Fruit fly (Drosophila melanogaster) whole organism, embryonic: Measurements from ENCODE around the gene ninaD.
A peak's percentile ranks its signal among the peaks of the same experiment; 100 is the strongest.

Experiments used
- Atf6 ChIP-seq: fragments of 200-800 bp; sonication (Bioruptor generic); IDR thresholded peaks from 2 replicates; pipeline ENCODE4 v1.3.6; 2022; ENCODE audit warnings: missing biosample characterization, missing genetic modification characterization
- CG10431 ChIP-seq: fragments of 200-800 bp; sonication (Bioruptor generic); optimal IDR thresholded peaks from 3 replicates; lab custom pipeline; 2018; ENCODE audit warnings: missing biosample characterization, mild to moderate bottlenecking, missing genetic modification characterization
- CG10543 ChIP-seq: fragments of 200-800 bp; sonication (Bioruptor generic); optimal IDR thresholded peaks from 3 replicates; lab custom pipeline; 2017; ENCODE audit warnings: missing biosample characterization, mild to moderate bottlenecking, missing genetic modification characterization, moderate library complexity
- CG10979 ChIP-seq: fragments of 200-800 bp; sonication (Bioruptor generic); optimal IDR thresholded peaks from 2 replicates; lab custom pipeline; 2018; ENCODE audit warnings: missing biosample characterization, mild to moderate bottlenecking, missing genetic modification characterization, moderate library complexity
- CG13624 ChIP-seq: fragments of 200-800 bp; sonication (Bioruptor generic); optimal IDR thresholded peaks from 2 replicates; lab custom pipeline; 2016; ENCODE audit warnings: missing biosample characterization, missing genetic modification characterization
- CG2199 ChIP-seq: fragments of 200-800 bp; sonication (Bioruptor generic); IDR thresholded peaks from 3 replicates; pipeline ENCODE4 v1.3.6; 2022; ENCODE audit warnings: missing biosample characterization, missing genetic modification characterization
- CG30403 ChIP-seq: fragments of 200-800 bp; sonication (Bioruptor generic); optimal IDR thresholded peaks from 3 replicates; lab custom pipeline; 2016; ENCODE audit warnings: missing biosample characterization, missing genetic modification characterization
- CG32767 ChIP-seq: fragments of 200-800 bp; sonication (Bioruptor generic); IDR thresholded peaks from 2 replicates; pipeline ENCODE4 v1.3.6; 2022; ENCODE audit warnings: missing biosample characterization, missing genetic modification characterization
- CG3995 ChIP-seq: fragments of 200-800 bp; sonication (Bioruptor generic); optimal IDR thresholded peaks from 3 replicates; lab custom pipeline; 2016; ENCODE audit warnings: missing biosample characterization, missing genetic modification characterization
- CG5245 ChIP-seq: fragments of 200-800 bp; sonication (Bioruptor generic); optimal IDR thresholded peaks from 3 replicates; lab custom pipeline; 2016; ENCODE audit warnings: missing biosample characterization, missing genetic modification characterization
- CG6254 ChIP-seq: fragments of 200-800 bp; sonication (Bioruptor generic); optimal IDR thresholded peaks from 3 replicates; lab custom pipeline; 2017; ENCODE audit warnings: mild to moderate bottlenecking, missing biosample characterization, missing genetic modification reagents, missing genetic modification characterization
- CG6791 ChIP-seq: fragments of 200-800 bp; sonication (Bioruptor generic); IDR thresholded peaks from 3 replicates; pipeline ENCODE4 v1.3.6; 2022; ENCODE audit warnings: missing biosample characterization, missing genetic modification characterization; ENCODE audit not compliant: partially characterized antibody
- CG7372 ChIP-seq: fragments of 200-800 bp; sonication (Bioruptor generic); IDR thresholded peaks from 2 replicates; pipeline ENCODE4 v1.3.6; 2022; ENCODE audit warnings: missing biosample characterization, missing genetic modification characterization
- CG7786 ChIP-seq: fragments of 200-800 bp; sonication (Bioruptor generic); optimal IDR thresholded peaks from 2 replicates; lab custom pipeline; 2016; ENCODE audit warnings: missing biosample characterization, missing genetic modification characterization
- CG8924 ChIP-seq: fragments of 200-800 bp; optimal IDR thresholded peaks from 3 replicates; lab custom pipeline; 2019; ENCODE audit warnings: missing biosample characterization, mild to moderate bottlenecking, missing genetic modification characterization, moderate library complexity
- CkIIα-i1 ChIP-seq: fragments of 200-800 bp; sonication (Bioruptor generic); IDR thresholded peaks from 2 replicates; pipeline ENCODE4 v1.3.6; 2022; ENCODE audit warnings: missing biosample characterization, missing genetic modification characterization
- Dp ChIP-seq: fragments of 200-800 bp; sonication (Bioruptor generic); optimal IDR thresholded peaks from 2 replicates; lab custom pipeline; 2018; ENCODE audit warnings: missing biosample characterization, mild to moderate bottlenecking, missing genetic modification characterization, moderate library complexity
- Elba2 ChIP-seq: fragments of 200-800 bp; sonication (Bioruptor generic); optimal IDR thresholded peaks from 3 replicates; lab custom pipeline; 2016; ENCODE audit warnings: missing biosample characterization, missing genetic modification characterization
- Fer2 ChIP-seq: fragments of 200-800 bp; sonication (Bioruptor generic); optimal IDR thresholded peaks from 2 replicates; lab custom pipeline; 2018; ENCODE audit warnings: missing biosample characterization, mild to moderate bottlenecking, missing genetic modification characterization, moderate library complexity
- Hsf ChIP-seq: fragments of 200-800 bp; sonication (Bioruptor generic); optimal IDR thresholded peaks from 3 replicates; lab custom pipeline; 2016; ENCODE audit warnings: missing biosample characterization, missing genetic modification characterization
- Jarid2 ChIP-seq: fragments of 200-800 bp; sonication (Bioruptor generic); optimal IDR thresholded peaks from 3 replicates; lab custom pipeline; 2017; ENCODE audit warnings: mild to moderate bottlenecking, missing biosample characterization, missing genetic modification reagents, missing genetic modification characterization
- Mes4 ChIP-seq: fragments of 200-800 bp; sonication (Bioruptor generic); optimal IDR thresholded peaks from 2 replicates; lab custom pipeline; 2016; ENCODE audit warnings: missing biosample characterization, missing genetic modification characterization
- NfI ChIP-seq: fragments of 200-800 bp; sonication (Bioruptor generic); optimal IDR thresholded peaks from 3 replicates; lab custom pipeline; 2018; ENCODE audit warnings: missing biosample characterization, mild to moderate bottlenecking, missing genetic modification characterization, moderate library complexity
- Sox100B ChIP-seq: fragments of 200-800 bp; sonication (Bioruptor generic); optimal IDR thresholded peaks from 3 replicates; lab custom pipeline; 2018; ENCODE audit warnings: missing biosample characterization, mild to moderate bottlenecking, missing genetic modification characterization
- Sox102F ChIP-seq: fragments of 200-800 bp; sonication (Bioruptor generic); optimal IDR thresholded peaks from 2 replicates; lab custom pipeline; 2018; ENCODE audit warnings: missing biosample characterization, mild to moderate bottlenecking, missing genetic modification characterization, moderate library complexity
- TFAM ChIP-seq: fragments of 200-800 bp; sonication (Bioruptor generic); optimal IDR thresholded peaks from 2 replicates; lab custom pipeline; 2017; ENCODE audit warnings: missing biosample characterization, missing genetic modification characterization, inconsistent platforms
- Tbp ChIP-seq: fragments of >200 bp; optimal IDR thresholded peaks from 2 replicates; lab custom pipeline; 2018; ENCODE audit warnings: missing biosample characterization, missing genetic modification characterization
- Xrp1 ChIP-seq: fragments of 200-800 bp; sonication (Bioruptor generic); IDR thresholded peaks from 2 replicates; pipeline ENCODE4 v1.3.6; 2022; ENCODE audit warnings: missing biosample characterization, missing genetic modification characterization
- abd-A ChIP-seq: fragments of 200-800 bp; sonication (Bioruptor generic); optimal IDR thresholded peaks from 3 replicates; lab custom pipeline; 2019; ENCODE audit warnings: missing biosample characterization, mild to moderate bottlenecking, missing genetic modification characterization, moderate library complexity
- az2 ChIP-seq: fragments of 200-800 bp; sonication (Bioruptor generic); optimal IDR thresholded peaks from 3 replicates; lab custom pipeline; 2016; ENCODE audit warnings: missing biosample characterization, missing genetic modification characterization
- bigmax ChIP-seq: fragments of 200-800 bp; sonication (Bioruptor generic); optimal IDR thresholded peaks from 2 replicates; lab custom pipeline; 2018; ENCODE audit warnings: missing biosample characterization, mild to moderate bottlenecking, missing genetic modification characterization
- dmrt11E ChIP-seq: fragments of 200-800 bp; sonication (Bioruptor generic); optimal IDR thresholded peaks from 3 replicates; lab custom pipeline; 2018; ENCODE audit warnings: missing biosample characterization, mild to moderate bottlenecking, missing genetic modification characterization, moderate library complexity
- emc ChIP-seq: fragments of 200-800 bp; sonication (Bioruptor generic); optimal IDR thresholded peaks from 2 replicates; lab custom pipeline; 2016; ENCODE audit warnings: missing biosample characterization, missing genetic modification characterization
- eyg ChIP-seq: fragments of 200-800 bp; sonication (Bioruptor generic); optimal IDR thresholded peaks from 3 replicates; lab custom pipeline; 2016; ENCODE audit warnings: missing biosample characterization, missing genetic modification characterization
- fru ChIP-seq: fragments of >200 bp; optimal IDR thresholded peaks from 2 replicates; lab custom pipeline; 2017
- grau ChIP-seq: fragments of 200-800 bp; optimal IDR thresholded peaks from 3 replicates; lab custom pipeline; 2019; ENCODE audit warnings: missing biosample characterization, mild to moderate bottlenecking, missing genetic modification characterization, moderate library complexity
- gt ChIP-seq: fragments of 200-800 bp; sonication (Bioruptor generic); IDR thresholded peaks from 2 replicates; pipeline ENCODE4 v1.3.6; 2022; ENCODE audit warnings: missing biosample characterization, missing genetic modification characterization
- inv ChIP-seq: fragments of 200-800 bp; sonication (Bioruptor generic); IDR thresholded peaks from 2 replicates; pipeline ENCODE4 v1.3.6; 2022; ENCODE audit warnings: missing biosample characterization, missing genetic modification characterization; ENCODE audit not compliant: partially characterized antibody
- jing ChIP-seq: fragments of 200-800 bp; sonication (Bioruptor generic); optimal IDR thresholded peaks from 2 replicates; lab custom pipeline; 2018; ENCODE audit warnings: missing biosample characterization, mild to moderate bottlenecking, missing genetic modification characterization
- maf-S ChIP-seq: fragments of 200-800 bp; sonication (Bioruptor generic); optimal IDR thresholded peaks from 2 replicates; lab custom pipeline; 2016; ENCODE audit warnings: missing biosample characterization, missing genetic modification characterization
- mld ChIP-seq: fragments of 200-800 bp; sonication (Bioruptor generic); IDR thresholded peaks from 3 replicates; pipeline ENCODE4 v1.3.6; 2022; ENCODE audit warnings: missing biosample characterization, missing genetic modification characterization; ENCODE audit not compliant: partially characterized antibody
- nerfin-2 ChIP-seq: fragments of 200-800 bp; sonication (Bioruptor generic); IDR thresholded peaks from 2 replicates; pipeline ENCODE4 v1.3.6; 2022; ENCODE audit warnings: missing biosample characterization, missing genetic modification characterization; ENCODE audit not compliant: partially characterized antibody
- otp ChIP-seq: fragments of 200-800 bp; sonication (Bioruptor generic); IDR thresholded peaks from 3 replicates; pipeline ENCODE4, ENCODE4 v1.3.6; 2022; ENCODE audit warnings: missing biosample characterization, missing genetic modification characterization
- pnt ChIP-seq: fragments of 200-800 bp; sonication (Bioruptor generic); optimal IDR thresholded peaks from 3 replicates; lab custom pipeline; 2016; ENCODE audit warnings: missing biosample characterization, missing genetic modification characterization
- pum ChIP-seq: fragments of 200-800 bp; sonication (Bioruptor generic); optimal IDR thresholded peaks from 2 replicates; lab custom pipeline; 2016; ENCODE audit warnings: missing biosample characterization, missing genetic modification characterization
- repo ChIP-seq: fragments of 200-800 bp; sonication (Bioruptor generic); optimal IDR thresholded peaks from 2 replicates; lab custom pipeline; 2016; ENCODE audit warnings: missing biosample characterization, missing genetic modification characterization
- sens ChIP-seq: fragments of 200-800 bp; sonication (Bioruptor generic); peaks from one replicate; lab custom pipeline; 2016; ENCODE audit warnings: missing biosample characterization, missing genetic modification characterization
- seq ChIP-seq: fragments of 200-800 bp; sonication (Bioruptor generic); IDR thresholded peaks from 2 replicates; pipeline ENCODE4 v1.3.6; 2022; ENCODE audit warnings: missing biosample characterization, missing genetic modification characterization
- sqz ChIP-seq: fragments of 200-800 bp; sonication (Bioruptor generic); optimal IDR thresholded peaks from 3 replicates; lab custom pipeline; 2018; ENCODE audit warnings: missing biosample characterization, mild to moderate bottlenecking, missing genetic modification characterization
- zen ChIP-seq: fragments of 200-800 bp; sonication (Bioruptor generic); optimal IDR thresholded peaks from 3 replicates; lab custom pipeline; 2018; ENCODE audit warnings: missing biosample characterization, mild to moderate bottlenecking, missing genetic modification characterization, moderate library complexity

ninaD gene

dm6 chr2L:18121367-18122230 lies 40.2 kb downstream of the ninaD start (continued):
- TF ChIP-seq CG30403 (GFP tag; lab: Kevin White, UChicago) (peak; percentile 43), CG10543 (GFP tag; lab: Kevin White, UChicago) (no peak), pum (GFP tag; lab: Kevin White, UChicago) (peak; percentile 29), Sox100B (GFP tag; lab: Kevin White, UChicago) (peak; percentile 4), eyg (GFP tag; lab: Kevin White, UChicago) (no peak), nerfin-2 (no peak), pnt (peak; percentile 59), bigmax (GFP tag; lab: Kevin White, UChicago) (no peak), sens (peak; percentile 79), Jarid2 (GFP tag; lab: Kevin White, UChicago) (no peak), grau (tag; lab: Kevin White, UChicago) (peak; percentile 49), emc (GFP tag; lab: Kevin White, UChicago) (no peak), repo (no peak), Sox102F (GFP tag; lab: Kevin White, UChicago) (peak; percentile 54), TFAM (GFP tag; lab: Kevin White, UChicago) (no peak), Xrp1 (GFP tag; lab: Robert Waterston, UW) (peak; percentile 64), inv (GFP tag; lab: Robert Waterston, UW) (no peak), NfI (GFP tag; lab: Kevin White, UChicago) (peak; percentile 24), dmrt11E (tag; lab: Kevin White, UChicago) (no peak), CG5245 (GFP tag; lab: Kevin White, UChicago) (peak; percentile 43), CG6791 (GFP tag; lab: Robert Waterston, UW) (no peak), sqz (GFP tag; lab: Kevin White, UChicago) (no peak), mld (no peak), CG32767 (no peak), Fer2 (tag; lab: Kevin White, UChicago) (no peak), abd-A (tag; lab: Kevin White, UChicago) (no peak), gt (GFP tag; lab: Robert Waterston, UW) (no peak), az2 (peak; percentile 45), jing (GFP tag; lab: Kevin White, UChicago) (peak; percentile 25), CG10431 (no peak), Dp (GFP tag; lab: Kevin White, UChicago) (no peak), Mes4 (GFP tag; lab: Kevin White, UChicago) (peak; percentile 14), zen (no peak), fru (lab: Kevin White, UChicago) (no peak), otp (GFP tag; lab: Robert Waterston, UW) (no peak), Atf6 (GFP tag; lab: Robert Waterston, UW) (no peak), seq (GFP tag; lab: Robert Waterston, UW) (peak; percentile 42; the same call in 1 of the 2 replicates), CG3995 (no peak), Tbp (GFP tag; lab: Kevin White, UChicago) (no peak), Elba2 (GFP tag; lab: Kevin White, UChicago) (no peak), CG2199 (GFP tag; lab: Robert Waterston, UW) (no peak), Hsf (GFP tag; lab: Kevin White, UChicago) (peak; percentile 57), CG8924 (tag; lab: Kevin White, UChicago) (no peak), CG7372 (GFP tag; lab: Robert Waterston, UW) (0 out of 2 replicates have a peak, but pooled peaks have one; percentile 10), CG7786 (GFP tag; lab: Kevin White, UChicago) (peak; percentile 27), maf-S (no peak), CG10979 (tag; lab: Kevin White, UChicago) (no peak), CkIIα-i1 (GFP tag; lab: Robert Waterston, UW) (no peak), CG13624 (GFP tag; lab: Kevin White, UChicago) (no peak), CG6254 (peak; percentile 23)
